Worm (Caenorhabditis elegans) whole organism, L4 larva: ENCODE measurements around the gene vps-41.

Experiments used
- F26F4.8 ChIP-seq: fragments of 200-800 bp; sonication (Bioruptor generic); conservative IDR thresholded peaks from 2 replicates; pipeline ENCODE4 v1.3.6; 2022; ENCODE audit warnings: missing genetic modification characterization, missing compliant biosample characterization
- T26A8.4 ChIP-seq: fragments of 200-800 bp; sonication (Bioruptor generic); IDR thresholded peaks from 2 replicates; pipeline ENCODE4 v1.3.6; 2022; ENCODE audit warnings: missing genetic modification characterization, missing compliant biosample characterization
- unc-39 ChIP-seq: sonication (generic microtip); optimal IDR thresholded peaks from 2 replicates; lab custom pipeline; 2017; ENCODE audit warnings: missing biosample characterization, missing genetic modification characterization

DNA sequence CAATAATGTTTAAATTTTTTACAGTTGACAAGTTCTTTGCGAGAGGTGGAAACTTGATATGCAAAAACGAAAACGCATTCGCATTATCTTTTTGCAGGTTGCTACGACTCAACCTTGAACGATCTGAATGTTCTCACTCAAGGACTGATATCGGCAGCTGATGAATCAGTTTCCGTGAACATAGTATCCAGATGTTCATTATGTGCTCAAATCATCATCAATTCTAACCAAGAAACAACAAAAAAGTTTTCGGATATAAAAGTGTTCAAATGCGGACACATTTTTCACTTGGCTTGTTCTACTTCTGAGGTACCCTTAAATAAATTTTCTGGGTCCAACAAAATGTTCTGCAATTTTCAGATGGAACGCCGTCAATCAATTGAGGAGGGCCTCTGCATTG lies 5.5 kb downstream of the vps-41 start:
- no peak for TF ChIP-seq F26F4.8
- no peak for TF ChIP-seq unc-39 (tag; lab: Kevin White, UChicago)
- TF ChIP-seq T26A8.4, result no peak
